ENCODE assay signal across 7 worm cellular contexts in genomic region chrIII:13439415-13439814, ce11.
A peak's percentile ranks its signal among the peaks of the same experiment; 100 is the strongest.
TF ChIP-seq lines count a peak whose summit lies in the region.

TSS of gene ciao-2B (minus strand) at chrIII:13439544.

TF ChIP-seq in whole organism, L1 larva, 84 proteins besides CTCF, POLR2A, EP300 and RAD21 (continues in another document):
- TF ChIP-seq mep-1 (tag; optimal IDR thresholded peaks at IDR 0.05; lab: Kevin White, UChicago) (peak; percentile 0), sox-4 (tag; optimal IDR thresholded peaks at IDR 0.05; lab: Kevin White, UChicago) (peak; percentile 6), ceh-82 (tag; optimal IDR thresholded peaks at IDR 0.05; lab: Kevin White, UChicago) (peak in 1 of 3 experiments; percentile 35), nhr-12 (tag; optimal IDR thresholded peaks at IDR 0.05; lab: Kevin White, UChicago) (no peak), egl-27 (tag; optimal IDR thresholded peaks at IDR 0.05; lab: Kevin White, UChicago) (no peak), nhr-47 (tag; optimal IDR thresholded peaks at IDR 0.05; lab: Kevin White, UChicago) (peak; percentile 70), ama-1 (optimal IDR thresholded peaks at IDR 0.05; lab: Kevin White, UChicago) (no peak), irx-1 (tag; optimal IDR thresholded peaks at IDR 0.05; lab: Kevin White, UChicago) (peak; percentile 55), skn-1 (tag; optimal IDR thresholded peaks at IDR 0.05; lab: Kevin White, UChicago) (peak; percentile 19), ceh-90 (tag; optimal IDR thresholded peaks at IDR 0.05; lab: Kevin White, UChicago) (peak; percentile 83), lir-3 (tag; optimal IDR thresholded peaks at IDR 0.05; lab: Kevin White, UChicago; ENCODE audit: poor library complexity) (peak; percentile 76), ces-1 (GFP tag; optimal IDR thresholded peaks at IDR 0.05; lab: Kevin White, UChicago) (no peak)

TF ChIP-seq in whole organism, L2 larva, 48 proteins besides CTCF, POLR2A, EP300 and RAD21:
- TF ChIP-seq mab-5 (tag; optimal IDR thresholded peaks at IDR 0.05; lab: Kevin White, UChicago) (no peak), sem-4 (tag; optimal IDR thresholded peaks at IDR 0.05; lab: Kevin White, UChicago) (no peak), gmeb-1 (tag; optimal IDR thresholded peaks at IDR 0.05; lab: Kevin White, UChicago) (peak; percentile 90), C34F6.9 (tag; optimal IDR thresholded peaks at IDR 0.05; lab: Kevin White, UChicago) (peak; percentile 54), elt-3 (tag; optimal IDR thresholded peaks at IDR 0.05; lab: Kevin White, UChicago) (no peak), nhr-10 (tag; optimal IDR thresholded peaks at IDR 0.05; lab: Kevin White, UChicago) (no peak), dmd-4 (tag; optimal IDR thresholded peaks at IDR 0.05; lab: Kevin White, UChicago) (no peak), unc-55 (GFP tag; optimal IDR thresholded peaks at IDR 0.05; lab: Kevin White, UChicago) (peak; percentile 63), nhr-25 (tag; optimal IDR thresholded peaks at IDR 0.05; lab: Kevin White, UChicago) (peak; percentile 6), lin-13 (GFP tag; optimal IDR thresholded peaks at IDR 0.05; lab: Kevin White, UChicago) (peak; percentile 37), peb-1 (tag; optimal IDR thresholded peaks at IDR 0.05; lab: Kevin White, UChicago) (no peak), lsy-2 (tag; optimal IDR thresholded peaks at IDR 0.05; lab: Kevin White, UChicago) (peak in 1 of 2 experiments; percentile 64), crh-2 (tag; optimal IDR thresholded peaks at IDR 0.05; lab: Kevin White, UChicago) (peak; percentile 15), nhr-11 (tag; optimal IDR thresholded peaks at IDR 0.05; lab: Kevin White, UChicago) (no peak)

TF ChIP-seq in whole organism, L3 larva, 47 proteins besides CTCF, POLR2A, EP300 and RAD21:
- TF ChIP-seq ceh-28 (tag; optimal IDR thresholded peaks at IDR 0.05; lab: Kevin White, UChicago) = peak; percentile 27
- TF ChIP-seq fkh-10 (GFP tag; optimal IDR thresholded peaks at IDR 0.05; lab: Kevin White, UChicago) = no peak
- TF ChIP-seq pha-4 (tag; optimal IDR thresholded peaks at IDR 0.05; lab: Kevin White, UChicago) = peak; percentile 57
- peak; percentile 24 for TF ChIP-seq skn-1 (tag; optimal IDR thresholded peaks at IDR 0.05; lab: Kevin White, UChicago)
- TF ChIP-seq nfya-1 (tag; optimal IDR thresholded peaks at IDR 0.05; lab: Kevin White, UChicago; ENCODE audit: insufficient read depth) = peak; percentile 44
- peak; percentile 23 for TF ChIP-seq lin-15B (tag; optimal IDR thresholded peaks at IDR 0.05; lab: Kevin White, UChicago)

TF ChIP-seq in whole organism, L4 larva, 104 proteins besides CTCF, POLR2A, EP300 and RAD21 (continues in another document):
- TF ChIP-seq rbr-2 (tag; optimal IDR thresholded peaks at IDR 0.05; lab: Kevin White, UChicago) = no peak
- no peak for TF ChIP-seq spr-1 (tag; optimal IDR thresholded peaks at IDR 0.05; lab: Kevin White, UChicago)
- peak; percentile 80 for TF ChIP-seq dpl-1 (GFP tag; optimal IDR thresholded peaks at IDR 0.05; lab: Kevin White, UChicago)
- TF ChIP-seq aha-1 (tag; lab: Kevin White, UChicago) = no peak
- no peak for TF ChIP-seq unc-62 (GFP tag; optimal IDR thresholded peaks at IDR 0.05 in 1 of 2; lab: Kevin White, UChicago)
- no peak for TF ChIP-seq unc-62 (tag; optimal IDR thresholded peaks at IDR 0.05; lab: Kevin White, UChicago)
- TF ChIP-seq egl-43 (GFP tag; IDR thresholded peaks at IDR 0.05; lab: Robert Waterston, UW) = no peak
- peak; percentile 40; the same call in 1 of the 2 replicates for TF ChIP-seq lin-38 (GFP tag; IDR thresholded peaks at IDR 0.05; lab: Robert Waterston, UW)
- no peak for TF ChIP-seq lin-1 (GFP tag; IDR thresholded peaks at IDR 0.05; lab: Robert Waterston, UW)
- TF ChIP-seq sdz-12 (GFP tag; optimal IDR thresholded peaks at IDR 0.05; lab: Kevin White, UChicago) = no peak
- TF ChIP-seq tag-97 (GFP tag; IDR thresholded peaks at IDR 0.05; lab: Robert Waterston, UW) = no peak
- TF ChIP-seq nhr-25 (tag; optimal IDR thresholded peaks at IDR 0.05; lab: Kevin White, UChicago; ENCODE audit: borderline replicate concordance, insufficient read depth) = no peak
- TF ChIP-seq nhr-77 (tag; optimal IDR thresholded peaks at IDR 0.05; lab: Kevin White, UChicago) = peak; percentile 7
- TF ChIP-seq lin-13 (GFP tag; optimal IDR thresholded peaks at IDR 0.05; lab: Kevin White, UChicago) = no peak
- no peak for TF ChIP-seq Y75B8A.6 (GFP tag; IDR thresholded peaks at IDR 0.05; lab: Robert Waterston, UW)
- TF ChIP-seq arid-1 (GFP tag; conservative IDR thresholded peaks at IDR 0.05; lab: Robert Waterston, UW) = no peak

TF ChIP-seq in whole organism, early embryonic, 17 proteins besides CTCF, POLR2A, EP300 and RAD21:
- TF ChIP-seq tbx-37 (GFP tag; conservative IDR thresholded peaks at IDR 0.05; lab: Robert Waterston, UW) = peak; percentile 35; the same call in 1 of the 2 replicates
- TF ChIP-seq ceh-13 (GFP tag; optimal IDR thresholded peaks at IDR 0.05; lab: Kevin White, UChicago) = no peak
TF ChIP-seq in whole organism, early embryonic: peak in this region for 1.

TF ChIP-seq in whole organism, late embryonic, 69 proteins besides CTCF, POLR2A, EP300 and RAD21:
- TF ChIP-seq hlh-8 (tag; optimal IDR thresholded peaks at IDR 0.05; lab: Kevin White, UChicago) = peak; percentile 28
- no peak for TF ChIP-seq gmeb-2 (tag; optimal IDR thresholded peaks at IDR 0.05; lab: Kevin White, UChicago)
- TF ChIP-seq tbx-7 (tag; optimal IDR thresholded peaks at IDR 0.05; lab: Kevin White, UChicago) = peak; percentile 5
- peak; percentile 25 for TF ChIP-seq ceh-2 (tag; optimal IDR thresholded peaks at IDR 0.05; lab: Kevin White, UChicago)
- TF ChIP-seq C08G9.2 (tag; optimal IDR thresholded peaks at IDR 0.05; lab: Kevin White, UChicago) = peak; percentile 70
- no peak for TF ChIP-seq ztf-16 (tag; optimal IDR thresholded peaks at IDR 0.05; lab: Kevin White, UChicago)
- TF ChIP-seq ets-4 (tag; optimal IDR thresholded peaks at IDR 0.05; lab: Kevin White, UChicago) = peak; percentile 62
- peak; percentile 66 for TF ChIP-seq ceh-31 (tag; optimal IDR thresholded peaks at IDR 0.05; lab: Kevin White, UChicago)
- no peak for TF ChIP-seq fkh-10 (GFP tag; optimal IDR thresholded peaks at IDR 0.05; lab: Kevin White, UChicago)
- no peak for TF ChIP-seq ceh-34 (tag; optimal IDR thresholded peaks at IDR 0.05; lab: Kevin White, UChicago)
- no peak for TF ChIP-seq madf-2 (tag; optimal IDR thresholded peaks at IDR 0.05; lab: Kevin White, UChicago)
TF ChIP-seq in whole organism, late embryonic: peak in this region for 6.

TF ChIP-seq in whole organism, young adult, 124 proteins besides CTCF, POLR2A, EP300 and RAD21:
- TF ChIP-seq D2030.7 (GFP tag; IDR thresholded peaks at IDR 0.05; lab: Robert Waterston, UW) = no peak
- no peak for TF ChIP-seq K11D2.4 (GFP tag; IDR thresholded peaks at IDR 0.05; lab: Robert Waterston, UW)
- TF ChIP-seq xnd-1 (tag; optimal IDR thresholded peaks at IDR 0.05; lab: Kevin White, UChicago) = no peak
- no peak for TF ChIP-seq ceh-58 (GFP tag; IDR thresholded peaks at IDR 0.05; lab: Robert Waterston, UW)
- no peak for TF ChIP-seq akir-1 (GFP tag; optimal IDR thresholded peaks at IDR 0.05; lab: Kevin White, UChicago)
- TF ChIP-seq nhr-90 (tag; optimal IDR thresholded peaks at IDR 0.05; lab: Kevin White, UChicago) = no peak
- TF ChIP-seq snpc-4 (GFP tag; optimal IDR thresholded peaks at IDR 0.05; lab: Kevin White, UChicago) = no peak
- TF ChIP-seq snpc-4 (tag; optimal IDR thresholded peaks at IDR 0.05; lab: Kevin White, UChicago) = no peak
- TF ChIP-seq cebp-2 (GFP tag; IDR thresholded peaks at IDR 0.05; lab: Robert Waterston, UW) = no peak
- TF ChIP-seq sptf-2 (GFP tag; optimal IDR thresholded peaks at IDR 0.05; lab: Kevin White, UChicago) = no peak
- no peak for TF ChIP-seq egl-44 (GFP tag; IDR thresholded peaks at IDR 0.05; lab: Robert Waterston, UW)
- TF ChIP-seq lin-35 (GFP tag; optimal IDR thresholded peaks at IDR 0.05; lab: Kevin White, UChicago) = peak in 1 of 3 experiments; percentile 64
- no peak for TF ChIP-seq madf-8 (GFP tag; conservative IDR thresholded peaks at IDR 0.05; lab: Robert Waterston, UW)
- TF ChIP-seq rcor-1 (GFP tag; IDR thresholded peaks at IDR 0.05; lab: Robert Waterston, UW) = no peak
- peak; percentile 39 for TF ChIP-seq lin-54 (GFP tag; optimal IDR thresholded peaks at IDR 0.05; lab: Kevin White, UChicago)
- no peak for TF ChIP-seq egrh-3 (GFP tag; IDR thresholded peaks at IDR 0.05; lab: Robert Waterston, UW)
- no peak for TF ChIP-seq F49E8.2 (tag; optimal IDR thresholded peaks at IDR 0.05; lab: Kevin White, UChicago; ENCODE audit: insufficient read depth)
- TF ChIP-seq lsl-1 (GFP tag; optimal IDR thresholded peaks at IDR 0.05; lab: Kevin White, UChicago) = no peak
- TF ChIP-seq bed-1 (GFP tag; IDR thresholded peaks at IDR 0.05; lab: Robert Waterston, UW) = no peak
- no peak for TF ChIP-seq B0336.3 (GFP tag; IDR thresholded peaks at IDR 0.05; lab: Robert Waterston, UW)
- no peak for TF ChIP-seq lin-40 (tag; optimal IDR thresholded peaks at IDR 0.05; lab: Kevin White, UChicago)
- TF ChIP-seq madf-10 (tag; optimal IDR thresholded peaks at IDR 0.05; lab: Kevin White, UChicago) = no peak
- 0 out of 2 replicates have a peak, but pooled peaks have one; percentile 11 for TF ChIP-seq hsf-1 (GFP tag; IDR thresholded peaks at IDR 0.05; lab: Robert Waterston, UW)
- TF ChIP-seq dpl-1 (GFP tag; optimal IDR thresholded peaks at IDR 0.05; lab: Kevin White, UChicago) = no peak
- no peak for TF ChIP-seq ztf-3 (GFP tag; optimal IDR thresholded peaks at IDR 0.05; lab: Kevin White, UChicago)
- TF ChIP-seq repo-1 (tag; optimal IDR thresholded peaks at IDR 0.05; lab: Kevin White, UChicago) = no peak
TF ChIP-seq in whole organism, young adult: peak in this region for 3.
